Worm (Caenorhabditis elegans): Measurements from ENCODE around the gene ZK593.2.

DNA sequence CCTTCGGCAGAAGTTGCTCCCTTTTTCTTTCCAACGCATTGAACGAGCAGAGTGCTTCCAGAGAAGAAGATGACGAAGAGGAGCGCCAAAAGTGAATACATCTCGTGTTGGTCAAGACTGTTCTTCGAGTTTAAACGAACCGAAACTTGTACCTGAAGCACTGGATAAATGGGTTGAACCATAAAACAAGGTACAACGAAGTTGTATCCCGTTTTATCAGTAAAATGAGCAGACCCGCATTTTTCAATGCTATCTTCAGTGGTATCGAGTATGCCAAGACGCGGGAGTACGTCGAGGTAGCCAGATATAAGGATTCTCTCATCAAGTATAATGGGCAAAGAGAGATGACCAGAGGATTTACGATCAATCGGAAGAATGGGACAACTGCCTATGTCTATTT lies 25.9 kb upstream of the ZK593.2 start, which contains the start of gene F13E9.16:
- TF ChIP-seq nfya-2 (GFP tag; IDR thresholded peaks at IDR 0.05) (no peak), ama-1 (optimal IDR thresholded peaks at IDR 0.05) (no peak), ama-1 (GFP tag; optimal IDR thresholded peaks at IDR 0.05) (no peak), nfya-1 (tag; optimal IDR thresholded peaks at IDR 0.05; ENCODE audit: borderline replicate concordance, insufficient read depth) (no peak), hsf-1 (GFP tag; IDR thresholded peaks at IDR 0.05) (no peak), F33H1.4 (GFP tag; IDR thresholded peaks at IDR 0.05) (no peak), B0035.1 (tag; optimal IDR thresholded peaks at IDR 0.05) (no peak)

All from whole organism, young adult.